Worm (Caenorhabditis elegans) whole organism, young adult: ENCODE data around the gene Y43F8C.7.

Experiments
- die-1 ChIP-seq: sonication (generic microtip); optimal IDR thresholded peaks from 2 replicates; lab custom pipeline; 2016; ENCODE audit warnings: missing genotype, mild to moderate bottlenecking, missing genetic modification characterization, missing compliant biosample characterization
- lsy-27 ChIP-seq: sonication (generic microtip); optimal IDR thresholded peaks from 2 replicates; lab custom pipeline; 2017; ENCODE audit warnings: missing genetic modification characterization, mild to moderate bottlenecking, missing compliant biosample characterization, antibody characterized with exemption, missing genotype, borderline replicate concordance; ENCODE audit not compliant: insufficient read depth
- rcor-1 ChIP-seq: fragments of 200-800 bp; sonication (Bioruptor generic); IDR thresholded peaks from 2 replicates; pipeline ENCODE4 v1.3.6; 2022; ENCODE audit warnings: missing genetic modification reagents, missing genetic modification characterization, missing compliant biosample characterization
- sea-2 ChIP-seq: fragments of 200-800 bp; sonication (Bioruptor generic); IDR thresholded peaks from 2 replicates; pipeline ENCODE4 v1.3.6; 2022; ENCODE audit warnings: missing genetic modification characterization, missing compliant biosample characterization
- somi-1 ChIP-seq: fragments of 200-800 bp; sonication (Bioruptor generic); optimal IDR thresholded peaks from 2 replicates; lab custom pipeline; 2018; ENCODE audit warnings: mild to moderate bottlenecking, missing genetic modification characterization, missing compliant biosample characterization
- unc-62 ChIP-seq: fragments of 150-350 bp; optimal IDR thresholded peaks from 2 replicates; lab custom pipeline; 2014; ENCODE audit warnings: missing biosample characterization, missing genetic modification reagents, missing genetic modification characterization
- ztf-6 ChIP-seq: fragments of 200-800 bp; sonication (Bioruptor generic); IDR thresholded peaks from 2 replicates; pipeline ENCODE4 v1.3.6; 2022; ENCODE audit warnings: missing genetic modification reagents, missing genetic modification characterization, missing compliant biosample characterization

- no peak for TF ChIP-seq somi-1 (GFP tag; lab: Kevin White, UChicago)
- no peak for TF ChIP-seq unc-62 (GFP tag; lab: Kevin White, UChicago)
- no peak for TF ChIP-seq sea-2 (GFP tag; lab: Robert Waterston, UW)
- TF ChIP-seq ztf-6 (GFP tag; lab: Robert Waterston, UW) = no peak
- TF ChIP-seq die-1 = no peak
- TF ChIP-seq rcor-1 (GFP tag; lab: Robert Waterston, UW) = no peak
- TF ChIP-seq lsy-27 = no peak
Observed at ce11 chrV:19630569-19630968, 13.3 kb downstream of the Y43F8C.7 start.
